Worm (Caenorhabditis elegans): Measurements from ENCODE around the gene ctg-2.

ce11 chrII:8496184-8496583 is 18.7 kb upstream of the ctg-2 start:
- TF ChIP-seq alr-1 (tag; optimal IDR thresholded peaks at IDR 0.05), result no peak
- no peak for TF ChIP-seq elt-3 (tag; optimal IDR thresholded peaks at IDR 0.05)
- no peak for TF ChIP-seq unc-39 (tag; optimal IDR thresholded peaks at IDR 0.05)
- TF ChIP-seq skn-1 (tag; optimal IDR thresholded peaks at IDR 0.05), result no peak
- no peak for TF ChIP-seq nhr-10 (tag; optimal IDR thresholded peaks at IDR 0.05)

Measured in whole organism, L2 larva.